Worm (Caenorhabditis elegans): ENCODE measurements around the gene Y6G8.5.
"Not testable (repeated sequence)": the region's sequence is repeated elsewhere in the genome, so short reads cannot be mapped to it uniquely, and the experiment has no call there.

ce11 chrV:17584352-17584843, 31.1 kb downstream of the Y6G8.5 start, which contains the start of gene fbxa-133:
- not testable (repeated sequence) for TF ChIP-seq dao-5, W03F9.2 (tag; optimal IDR thresholded peaks at IDR 0.05)
